Fruit fly (Drosophila melanogaster): ENCODE measurements around the gene btn.

DNA sequence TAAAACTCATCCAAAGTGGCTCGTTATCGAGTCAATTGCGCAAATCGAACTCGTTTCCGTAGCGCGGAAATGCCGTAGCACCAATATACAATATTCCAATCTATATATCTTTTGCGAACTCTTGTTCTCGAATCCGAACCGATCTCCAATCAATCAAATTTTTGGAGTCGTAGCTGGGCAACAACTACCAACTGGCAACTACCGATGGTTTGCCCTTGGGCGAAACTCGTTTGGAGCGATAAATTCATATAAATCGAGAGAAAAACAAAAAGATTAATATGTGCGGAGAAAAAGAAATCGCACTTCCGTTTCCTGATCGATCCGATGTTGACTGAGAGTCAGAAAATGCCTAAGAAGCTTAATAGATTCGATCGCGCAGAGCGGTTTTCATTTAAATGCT is 20.7 kb downstream of the btn start:
- TF ChIP-seq Pif1A (GFP tag; optimal IDR thresholded peaks at IDR 0.05): no peak
- no peak for TF ChIP-seq Pif1B (GFP tag; optimal IDR thresholded peaks at IDR 0.05)
- TF ChIP-seq CG32121 (GFP tag; IDR thresholded peaks at IDR 0.05): no peak
- TF ChIP-seq D1 (tag; optimal IDR thresholded peaks at IDR 0.05): no peak

Data from whole organism, pupa.